Worm (Caenorhabditis elegans): ENCODE data around the gene K04C2.2.

K04C2.2 gene

ce11 chrIII:6869268-6869667, 20.3 kb upstream of the K04C2.2 start, which contains the start of the genes cra-1 and kbp-1:
TSS of gene cra-1 (minus strand) at chrIII:6869460.
TSS of gene kbp-1 (plus strand) at chrIII:6869633.
- no peak for TF ChIP-seq unc-86 (tag; optimal IDR thresholded peaks at IDR 0.05)
- no peak for TF ChIP-seq elt-4 (tag; optimal IDR thresholded peaks at IDR 0.05)
- TF ChIP-seq ttx-3 (tag; optimal IDR thresholded peaks at IDR 0.05), result no peak
- TF ChIP-seq fax-1 (tag; optimal IDR thresholded peaks at IDR 0.05), result no peak
- no peak for TF ChIP-seq mec-3 (tag; optimal IDR thresholded peaks at IDR 0.05; ENCODE audit: borderline replicate concordance)
- peak; percentile 44 for TF ChIP-seq tbx-2 (tag; optimal IDR thresholded peaks at IDR 0.05)
- TF ChIP-seq sox-4 (tag; optimal IDR thresholded peaks at IDR 0.05), result no peak
- TF ChIP-seq K09A11.1 (tag; optimal IDR thresholded peaks at IDR 0.05; ENCODE audit: insufficient read depth), result no peak
- TF ChIP-seq pha-2 (tag; optimal IDR thresholded peaks at IDR 0.05), result no peak
- no peak for TF ChIP-seq hlh-13 (GFP tag; optimal IDR thresholded peaks at IDR 0.05)
- no peak for TF ChIP-seq T23F11.4 (GFP tag; optimal IDR thresholded peaks at IDR 0.05)
- TF ChIP-seq K02D7.2 (tag; optimal IDR thresholded peaks at IDR 0.05), result no peak
- no peak for TF ChIP-seq ceh-19 (GFP tag; optimal IDR thresholded peaks at IDR 0.05)
- no peak for TF ChIP-seq nhr-232 (tag; optimal IDR thresholded peaks at IDR 0.05)
- no peak for TF ChIP-seq unc-55 (GFP tag; optimal IDR thresholded peaks at IDR 0.05)
- peak; percentile 46 for TF ChIP-seq unc-42 (tag; optimal IDR thresholded peaks at IDR 0.05)
- TF ChIP-seq elt-2 (tag; optimal IDR thresholded peaks at IDR 0.05), result peak; percentile 38
- no peak for TF ChIP-seq ceh-2 (tag; optimal IDR thresholded peaks at IDR 0.05)

- TF ChIP-seq ztf-16 (tag; optimal IDR thresholded peaks at IDR 0.05) (no peak), unc-3 (GFP tag; conservative IDR thresholded peaks at IDR 0.05) (no peak), unc-3 (tag; optimal IDR thresholded peaks at IDR 0.05) (no peak)
Measured at ce11 chrIII:6869996-6870395, 19.6 kb upstream of the K04C2.2 start, which contains the start of gene K04C2.8. TSS of gene K04C2.8 (plus strand) at chrIII:6870296.

ce11 chrIII:6871067-6871466, 18.5 kb upstream of the K04C2.2 start:
- TF ChIP-seq ceh-14 (tag; optimal IDR thresholded peaks at IDR 0.05) (no peak), ceh-45 (GFP tag; IDR thresholded peaks at IDR 0.05) (no peak), unc-55 (GFP tag; optimal IDR thresholded peaks at IDR 0.05) (peak; percentile 6), tbx-7 (tag; optimal IDR thresholded peaks at IDR 0.05) (no peak), dmd-4 (tag; optimal IDR thresholded peaks at IDR 0.05; ENCODE audit: borderline replicate concordance) (no peak)

ce11 chrIII:6871668-6872067, 17.9 kb upstream of the K04C2.2 start:
- TF ChIP-seq madf-2 (tag; optimal IDR thresholded peaks at IDR 0.05) (no peak), hlh-15 (tag; optimal IDR thresholded peaks at IDR 0.05) (no peak), tbx-2 (tag; optimal IDR thresholded peaks at IDR 0.05) (no peak), tbx-7 (tag; optimal IDR thresholded peaks at IDR 0.05) (no peak), lim-6 (tag; optimal IDR thresholded peaks at IDR 0.05) (no peak), fkh-6 (tag; optimal IDR thresholded peaks at IDR 0.05) (no peak), ahr-1 (tag; optimal IDR thresholded peaks at IDR 0.05) (no peak), ceh-48 (tag; optimal IDR thresholded peaks at IDR 0.05) (no peak), K09A11.1 (tag; optimal IDR thresholded peaks at IDR 0.05; ENCODE audit: insufficient read depth) (no peak), syd-9 (tag; optimal IDR thresholded peaks at IDR 0.05) (no peak)

ce11 chrIII:6872534-6873150, 16.9 kb upstream of the K04C2.2 start, which contains the start of gene K04C2.3:
TSS of gene K04C2.3 (plus strand) at chrIII:6873089.
- no peak for TF ChIP-seq lim-6 (tag; optimal IDR thresholded peaks at IDR 0.05)
- no peak for TF ChIP-seq pat-9 (tag; optimal IDR thresholded peaks at IDR 0.05)
- TF ChIP-seq sox-2 (GFP tag; IDR thresholded peaks at IDR 0.05), result no peak

Measured in whole organism, late embryonic.